Worm (Caenorhabditis elegans): Measurements from ENCODE around the gene hrde-1.

- no peak for TF ChIP-seq fos-1 (tag; optimal IDR thresholded peaks at IDR 0.05)
- peak; percentile 46 for TF ChIP-seq ceh-82 (tag; optimal IDR thresholded peaks at IDR 0.05)
- TF ChIP-seq nfya-1 (tag; optimal IDR thresholded peaks at IDR 0.05; ENCODE audit: insufficient read depth): peak; percentile 56
- peak; percentile 49 for TF ChIP-seq daf-12 (tag; optimal IDR thresholded peaks at IDR 0.05)
- TF ChIP-seq skn-1 (tag; optimal IDR thresholded peaks at IDR 0.05): no peak
- TF ChIP-seq unc-62 (GFP tag; optimal IDR thresholded peaks at IDR 0.05): no peak
- TF ChIP-seq lin-15B (tag; optimal IDR thresholded peaks at IDR 0.05): no peak
- peak; percentile 36 for TF ChIP-seq pha-4 (tag; optimal IDR thresholded peaks at IDR 0.05)
- no peak for TF ChIP-seq ztf-11 (tag; optimal IDR thresholded peaks at IDR 0.05)
- TF ChIP-seq nhr-237 (tag; optimal IDR thresholded peaks at IDR 0.05): no peak
- peak; percentile 46 for TF ChIP-seq nhr-77 (tag; optimal IDR thresholded peaks at IDR 0.05)
These were observed 19.5 kb upstream of the hrde-1 start for ce11 chrIII:4195306-4196008.

Measured in whole organism, L3 larva.